Fruit fly (Drosophila melanogaster) whole organism: ENCODE results near the gene Ptp4E.

Experiments
- EcR ChIP-seq, 2 experiments: fragments of >200 bp; optimal IDR thresholded peaks; 2 replicates each; lab custom pipeline; 2017; ENCODE audit warnings: missing biosample characterization in 2 of 2, missing genetic modification characterization in 2 of 2, missing genetic modification reagents in 2 of 2
- psq ChIP-seq: fragments of >200 bp; optimal IDR thresholded peaks from 2 replicates; lab custom pipeline; 2017

- TF ChIP-seq EcR (GFP tag; optimal IDR thresholded peaks at IDR 0.05; lab: Kevin White, UChicago) (no peak), psq (no peak)
Observed at dm6 chrX:4908926-4909432, 29.9 kb upstream of the Ptp4E start, which contains the start of gene CG32772.
